Fruit fly (Drosophila melanogaster) whole organism, embryonic: ENCODE measurements around the gene CG6959.
A peak's percentile ranks its signal among the peaks of the same experiment; 100 is the strongest.

Experiments
- Atf3 ChIP-seq: fragments of 200-800 bp; sonication (Bioruptor generic); optimal IDR thresholded peaks from 3 replicates; lab custom pipeline; 2016; ENCODE audit warnings: missing biosample characterization, missing genetic modification characterization
- CG12104 ChIP-seq: fragments of 200-800 bp; sonication (Bioruptor generic); optimal IDR thresholded peaks from 3 replicates; lab custom pipeline; 2016; ENCODE audit warnings: missing biosample characterization, missing genetic modification characterization
- CG14860 ChIP-seq: fragments of 200-800 bp; sonication (Bioruptor generic); IDR thresholded peaks from 3 replicates; pipeline ENCODE4 v1.3.6; 2022; ENCODE audit warnings: missing biosample characterization, missing genetic modification characterization; ENCODE audit not compliant: partially characterized antibody
- CG17829 ChIP-seq: fragments of 200-800 bp; optimal IDR thresholded peaks from 2 replicates; lab custom pipeline; 2019; ENCODE audit warnings: missing biosample characterization, mild to moderate bottlenecking, missing genetic modification characterization, moderate library complexity
- CG18476 ChIP-seq: fragments of 200-800 bp; sonication (Bioruptor generic); optimal IDR thresholded peaks from 2 replicates; lab custom pipeline; 2016; ENCODE audit warnings: missing biosample characterization, mild to moderate bottlenecking, missing genetic modification characterization
- CG18599 ChIP-seq: fragments of 200-800 bp; sonication (Bioruptor generic); optimal IDR thresholded peaks from 3 replicates; lab custom pipeline; 2017; ENCODE audit warnings: missing biosample characterization, missing genetic modification characterization, mild to moderate bottlenecking, moderate library complexity, missing genetic modification reagents
- CG32767 ChIP-seq: fragments of 200-800 bp; sonication (Bioruptor generic); IDR thresholded peaks from 2 replicates; pipeline ENCODE4 v1.3.6; 2022; ENCODE audit warnings: missing biosample characterization, missing genetic modification characterization
- CG3995 ChIP-seq: fragments of 200-800 bp; sonication (Bioruptor generic); optimal IDR thresholded peaks from 3 replicates; lab custom pipeline; 2016; ENCODE audit warnings: missing biosample characterization, missing genetic modification characterization
- CG4360 ChIP-seq: fragments of 200-800 bp; sonication (Bioruptor generic); IDR thresholded peaks from 2 replicates; pipeline ENCODE4 v1.3.6; 2022; ENCODE audit warnings: missing biosample characterization, missing genetic modification characterization
- CG4730 ChIP-seq: fragments of 200-800 bp; sonication (Bioruptor generic); IDR thresholded peaks from 2 replicates; pipeline ENCODE4 v1.3.6; 2022; ENCODE audit warnings: missing biosample characterization, missing genetic modification characterization
- CG4820 ChIP-seq: fragments of 200-800 bp; sonication (Bioruptor generic); optimal IDR thresholded peaks from 3 replicates; lab custom pipeline; 2016; ENCODE audit warnings: missing biosample characterization, missing genetic modification characterization
- CG6765 ChIP-seq: fragments of 200-800 bp; sonication (Bioruptor generic); optimal IDR thresholded peaks from 3 replicates; lab custom pipeline; 2017; ENCODE audit warnings: missing biosample characterization, mild to moderate bottlenecking, missing genetic modification characterization
- CG6791 ChIP-seq: fragments of 200-800 bp; sonication (Bioruptor generic); IDR thresholded peaks from 3 replicates; pipeline ENCODE4 v1.3.6; 2022; ENCODE audit warnings: missing biosample characterization, missing genetic modification characterization; ENCODE audit not compliant: partially characterized antibody
- CG6813 ChIP-seq: fragments of 200-800 bp; sonication (Bioruptor generic); optimal IDR thresholded peaks from 2 replicates; lab custom pipeline; 2017; ENCODE audit warnings: missing biosample characterization, missing genetic modification characterization, mild to moderate bottlenecking, moderate library complexity, missing genetic modification reagents
- CG7963 ChIP-seq: fragments of 200-800 bp; sonication (Bioruptor generic); IDR thresholded peaks from 3 replicates; pipeline ENCODE4 v1.3.6; 2022; ENCODE audit warnings: missing biosample characterization, missing genetic modification characterization; ENCODE audit not compliant: partially characterized antibody
- CG9437 ChIP-seq: fragments of 200-800 bp; sonication (Bioruptor generic); optimal IDR thresholded peaks from 2 replicates; lab custom pipeline; 2018; ENCODE audit warnings: missing biosample characterization, mild to moderate bottlenecking, missing genetic modification characterization
- CG9932 ChIP-seq: fragments of 200-800 bp; sonication (Bioruptor generic); IDR thresholded peaks from 2 replicates; pipeline ENCODE4 v1.3.6; 2022; ENCODE audit warnings: missing biosample characterization, missing genetic modification characterization
- CoRest ChIP-seq: fragments of 200-800 bp; sonication (Bioruptor generic); optimal IDR thresholded peaks from 3 replicates; lab custom pipeline; 2018; ENCODE audit warnings: missing biosample characterization, mild to moderate bottlenecking, missing genetic modification characterization, moderate library complexity
- CrebB ChIP-seq: fragments of 200-800 bp; sonication (Bioruptor generic); optimal IDR thresholded peaks from 3 replicates; lab custom pipeline; 2018; ENCODE audit warnings: missing biosample characterization, mild to moderate bottlenecking, missing genetic modification characterization
- Ets65A ChIP-seq: fragments of 200-800 bp; sonication (Bioruptor generic); peaks from one replicate; lab custom pipeline; 2016; ENCODE audit warnings: missing biosample characterization, missing genetic modification characterization
- Hr78 ChIP-seq, 2 experiments: fragments of 200-800 bp in 1 of 2; fragments of >200 bp in 1 of 2; sonication (Bioruptor generic) in 1 of 2; optimal IDR thresholded peaks; 2 replicates each; lab custom pipeline; 2017 to 2019; ENCODE audit warnings: missing biosample characterization in 2 of 2, missing genetic modification characterization in 2 of 2, mild to moderate bottlenecking in 1 of 2, moderate library complexity in 1 of 2
- MBD-R2 ChIP-seq: fragments of 200-800 bp; sonication (Bioruptor generic); IDR thresholded peaks from 2 replicates; pipeline ENCODE4 v1.3.6; 2022; ENCODE audit warnings: missing biosample characterization, missing genetic modification characterization
- NC2α ChIP-seq: fragments of 200-800 bp; sonication (Bioruptor generic); optimal IDR thresholded peaks from 2 replicates; lab custom pipeline; 2016; ENCODE audit warnings: missing biosample characterization, missing genetic modification characterization
- Ssrp ChIP-seq: fragments of 200-800 bp; sonication (Bioruptor generic); optimal IDR thresholded peaks from 2 replicates; lab custom pipeline; 2018; ENCODE audit warnings: missing biosample characterization, mild to moderate bottlenecking, missing genetic modification characterization, moderate library complexity
- Stat92E ChIP-seq, 3 experiments: fragments of >200 bp in 2 of 3; fragments of 200-800 bp in 1 of 3; sonication (Bioruptor generic) in 1 of 3; optimal IDR thresholded peaks; 2 replicates each; lab custom pipeline; 2017 to 2019; ENCODE audit warnings: missing biosample characterization in 3 of 3, missing genetic modification characterization in 3 of 3, mild to moderate bottlenecking in 1 of 3, moderate library complexity in 1 of 3
- TFAM ChIP-seq: fragments of 200-800 bp; sonication (Bioruptor generic); optimal IDR thresholded peaks from 2 replicates; lab custom pipeline; 2017; ENCODE audit warnings: missing biosample characterization, missing genetic modification characterization, inconsistent platforms
- Vsx1 ChIP-seq: fragments of 200-800 bp; sonication (Bioruptor generic); optimal IDR thresholded peaks from 2 replicates; lab custom pipeline; 2017; ENCODE audit warnings: missing biosample characterization, mild to moderate bottlenecking, missing genetic modification characterization, missing genetic modification reagents
- Xrp1 ChIP-seq: fragments of 200-800 bp; sonication (Bioruptor generic); IDR thresholded peaks from 2 replicates; pipeline ENCODE4 v1.3.6; 2022; ENCODE audit warnings: missing biosample characterization, missing genetic modification characterization
- YL-1 ChIP-seq: fragments of 200-800 bp; sonication (Bioruptor generic); optimal IDR thresholded peaks from 3 replicates; lab custom pipeline; 2017; ENCODE audit warnings: missing biosample characterization, mild to moderate bottlenecking, missing genetic modification characterization
- ash1 ChIP-seq: fragments of 200-800 bp; sonication (Bioruptor generic); optimal IDR thresholded peaks from 2 replicates; lab custom pipeline; 2018; ENCODE audit warnings: missing biosample characterization, mild to moderate bottlenecking, missing genetic modification characterization
- chinmo ChIP-seq: fragments of 200-800 bp; sonication (Bioruptor generic); IDR thresholded peaks from 4 replicates; pipeline ENCODE4 v1.3.6; 2022; ENCODE audit warnings: missing biosample characterization, missing genetic modification characterization; ENCODE audit not compliant: partially characterized antibody
- crol ChIP-seq: fragments of 200-800 bp; sonication (Bioruptor generic); IDR thresholded peaks from 2 replicates; pipeline ENCODE4 v1.3.6; 2022; ENCODE audit warnings: missing biosample characterization, missing genetic modification characterization
- hb ChIP-seq: fragments of 200-800 bp; sonication (Bioruptor generic); IDR thresholded peaks from 3 replicates; pipeline ENCODE4 v1.3.6; 2022; ENCODE audit warnings: missing biosample characterization, missing genetic modification characterization; ENCODE audit not compliant: partially characterized antibody
- jumu ChIP-seq: fragments of 200-800 bp; sonication (Bioruptor generic); optimal IDR thresholded peaks from 3 replicates; lab custom pipeline; 2016; ENCODE audit warnings: missing biosample characterization, missing genetic modification characterization
- kni ChIP-seq: fragments of 200-800 bp; sonication (Bioruptor generic); optimal IDR thresholded peaks from 3 replicates; lab custom pipeline; 2017; ENCODE audit warnings: mild to moderate bottlenecking, missing biosample characterization, missing genetic modification reagents, missing genetic modification characterization
- knrl ChIP-seq: fragments of 200-800 bp; sonication (Bioruptor generic); IDR thresholded peaks from 3 replicates; pipeline ENCODE4 v1.3.6; 2022; ENCODE audit warnings: missing biosample characterization, missing genetic modification characterization; ENCODE audit not compliant: partially characterized antibody
- lov ChIP-seq, 2 experiments: fragments of 200-800 bp in 1 of 2; fragments of >200 bp in 1 of 2; sonication (Bioruptor generic) in 1 of 2; IDR thresholded peaks in 1 of 2; optimal IDR thresholded peaks in 1 of 2; 2 replicates in 1 of 2; 3 replicates in 1 of 2; pipeline versions ENCODE4 v1.3.6 to Lab custom; 2017 to 2022; ENCODE audit warnings: missing biosample characterization in 1 of 2, missing genetic modification characterization in 1 of 2
- mld ChIP-seq: fragments of 200-800 bp; sonication (Bioruptor generic); IDR thresholded peaks from 3 replicates; pipeline ENCODE4 v1.3.6; 2022; ENCODE audit warnings: missing biosample characterization, missing genetic modification characterization; ENCODE audit not compliant: partially characterized antibody
- nmo ChIP-seq: fragments of 200-800 bp; sonication (Bioruptor generic); optimal IDR thresholded peaks from 2 replicates; lab custom pipeline; 2018; ENCODE audit warnings: missing biosample characterization, mild to moderate bottlenecking, missing genetic modification characterization, moderate library complexity
- pb ChIP-seq: fragments of 200-800 bp; sonication (Bioruptor generic); optimal IDR thresholded peaks from 3 replicates; lab custom pipeline; 2016; ENCODE audit warnings: missing biosample characterization, missing genetic modification characterization
- pzg ChIP-seq: fragments of 200-800 bp; sonication (Bioruptor generic); optimal IDR thresholded peaks from 3 replicates; lab custom pipeline; 2018; ENCODE audit warnings: missing biosample characterization, mild to moderate bottlenecking, missing genetic modification characterization, moderate library complexity
- row ChIP-seq: fragments of 200-800 bp; sonication (Bioruptor generic); IDR thresholded peaks from 3 replicates; pipeline ENCODE4 v1.3.6; 2022; ENCODE audit warnings: missing biosample characterization, missing genetic modification characterization
- sc ChIP-seq, 3 experiments: fragments of >200 bp in 2 of 3; fragments of 200-800 bp in 1 of 3; sonication (Bioruptor generic) in 1 of 3; optimal IDR thresholded peaks; 2 replicates in 2 of 3; 3 replicates in 1 of 3; lab custom pipeline; 2017; ENCODE audit warnings: mild to moderate bottlenecking in 1 of 3, missing biosample characterization in 1 of 3, missing genetic modification characterization in 1 of 3, missing genetic modification reagents in 1 of 3
- stwl ChIP-seq: fragments of 200-800 bp; sonication (Bioruptor generic); optimal IDR thresholded peaks from 3 replicates; lab custom pipeline; 2018; ENCODE audit warnings: missing biosample characterization, mild to moderate bottlenecking, missing genetic modification characterization, moderate library complexity
- tio ChIP-seq: fragments of 200-800 bp; sonication (Bioruptor generic); optimal IDR thresholded peaks from 2 replicates; lab custom pipeline; 2017; ENCODE audit warnings: missing biosample characterization, missing genetic modification characterization, inconsistent platforms
- tna ChIP-seq: fragments of 200-800 bp; sonication (Bioruptor generic); IDR thresholded peaks from 2 replicates; pipeline ENCODE4 v1.3.6; 2022; ENCODE audit warnings: missing biosample characterization, missing genetic modification characterization; ENCODE audit not compliant: partially characterized antibody
- unc-4 ChIP-seq: fragments of 200-800 bp; sonication (Bioruptor generic); IDR thresholded peaks from 2 replicates; pipeline ENCODE4 v1.3.6; 2022; ENCODE audit warnings: missing biosample characterization, missing genetic modification characterization; ENCODE audit not compliant: partially characterized antibody
- wor ChIP-seq: fragments of 200-800 bp; sonication (Bioruptor generic); IDR thresholded peaks from 2 replicates; pipeline ENCODE4 v1.3.6; 2022; ENCODE audit warnings: missing biosample characterization, missing genetic modification characterization
- yki ChIP-seq: fragments of >200 bp; optimal IDR thresholded peaks from 3 replicates; lab custom pipeline; 2018

The CG6959 gene

dm6 chr3R:11822266-11822665 lies 47.0 kb downstream of the CG6959 start, which contains the start of gene Kyat (continued):
- peak; percentile 67 for TF ChIP-seq MBD-R2 (GFP tag; lab: Robert Waterston, UW)
- peak; percentile 98 for TF ChIP-seq chinmo
- no peak for TF ChIP-seq CG18599 (GFP tag; lab: Kevin White, UChicago)
- TF ChIP-seq CrebB = no peak
- no peak for TF ChIP-seq jumu (GFP tag; lab: Kevin White, UChicago)
- TF ChIP-seq Stat92E (GFP tag; optimal IDR thresholded peaks at IDR 0.05; lab: Kevin White, UChicago) = peak in 1 of 3 experiments; percentile 29
- TF ChIP-seq Ssrp = no peak
- TF ChIP-seq stwl (tag; lab: Kevin White, UChicago) = peak; percentile 81
- TF ChIP-seq kni (GFP tag; lab: Kevin White, UChicago) = no peak
- no peak for TF ChIP-seq CG9437 (GFP tag; lab: Kevin White, UChicago)
- TF ChIP-seq NC2α (GFP tag; lab: Kevin White, UChicago) = no peak
- TF ChIP-seq Ets65A (GFP tag; lab: Kevin White, UChicago) = no peak
- TF ChIP-seq TFAM (GFP tag; lab: Kevin White, UChicago) = no peak
- TF ChIP-seq CG18476 (GFP tag; lab: Kevin White, UChicago) = no peak
- peak; percentile 95 for TF ChIP-seq hb (GFP tag; lab: Robert Waterston, UW)
- TF ChIP-seq CG6791 (GFP tag; lab: Robert Waterston, UW) = peak; percentile 98
- TF ChIP-seq CG9932 (GFP tag; lab: Robert Waterston, UW) = peak; percentile 55
- TF ChIP-seq CG14860 (GFP tag; lab: Robert Waterston, UW) = peak; percentile 93
- TF ChIP-seq pb (GFP tag; lab: Kevin White, UChicago) = no peak
- no peak for TF ChIP-seq CG6765 (GFP tag; lab: Kevin White, UChicago)
- TF ChIP-seq crol (GFP tag; lab: Robert Waterston, UW) = no peak
- TF ChIP-seq CG7963 (GFP tag; lab: Robert Waterston, UW) = peak; percentile 97
- no peak for TF ChIP-seq tio (GFP tag; lab: Kevin White, UChicago)
- TF ChIP-seq Atf3 = no peak
- TF ChIP-seq knrl = peak; percentile 95
- peak; percentile 96 for TF ChIP-seq tna (GFP tag; lab: Robert Waterston, UW)
- TF ChIP-seq CG6813 (GFP tag; lab: Kevin White, UChicago) = no peak
- TF ChIP-seq pzg (GFP tag; lab: Kevin White, UChicago) = peak; percentile 90
- no peak for TF ChIP-seq Vsx1
- no peak for TF ChIP-seq lov (optimal IDR thresholded peaks at IDR 0.05; lab: Kevin White, UChicago)
- TF ChIP-seq lov (GFP tag; IDR thresholded peaks at IDR 0.05; lab: Robert Waterston, UW) = no peak
- TF ChIP-seq ash1 = no peak
- no peak for TF ChIP-seq sc (optimal IDR thresholded peaks at IDR 0.05; lab: Kevin White, UChicago)
- TF ChIP-seq sc (GFP tag; optimal IDR thresholded peaks at IDR 0.05; lab: Kevin White, UChicago) = no peak
- TF ChIP-seq Xrp1 (GFP tag; lab: Robert Waterston, UW) = no peak
- TF ChIP-seq row (GFP tag; lab: Robert Waterston, UW) = peak; percentile 33; the same call in 2 of the 3 replicates
- no peak for TF ChIP-seq CG4730
- TF ChIP-seq wor (GFP tag; lab: Robert Waterston, UW) = no peak
- TF ChIP-seq mld (GFP tag; lab: Robert Waterston, UW) = peak; percentile 94
- TF ChIP-seq CoRest = peak; percentile 33
- no peak for TF ChIP-seq yki
- TF ChIP-seq CG3995 (GFP tag; lab: Kevin White, UChicago) = peak; percentile 83
- peak; percentile 69 for TF ChIP-seq YL-1
- TF ChIP-seq CG4360 (GFP tag; lab: Robert Waterston, UW) = no peak
- TF ChIP-seq CG17829 (tag; lab: Kevin White, UChicago) = peak; percentile 43
- peak in 1 of 2 experiments; percentile 73 for TF ChIP-seq Hr78 (GFP tag; optimal IDR thresholded peaks at IDR 0.05; lab: Kevin White, UChicago)
- no peak for TF ChIP-seq CG32767 (GFP tag; lab: Robert Waterston, UW)
- TF ChIP-seq nmo = peak; percentile 33
- no peak for TF ChIP-seq CG12104 (GFP tag; lab: Kevin White, UChicago)
- TF ChIP-seq CG4820 (GFP tag; lab: Kevin White, UChicago) = no peak
- peak; percentile 98 for TF ChIP-seq unc-4 (GFP tag; lab: Robert Waterston, UW)
